Fruit fly (Drosophila melanogaster) whole organism, wandering third instar larva: Measurements from ENCODE around the gene Irbp.

Experiments used
- CG32264 ChIP-seq: fragments of 200-800 bp; sonication (Bioruptor generic); optimal IDR thresholded peaks from 2 replicates; lab custom pipeline; 2016; ENCODE audit warnings: missing biosample characterization, missing genetic modification characterization
- CG9705 ChIP-seq: fragments of 200-800 bp; sonication (Bioruptor generic); optimal IDR thresholded peaks from 2 replicates; lab custom pipeline; 2018; ENCODE audit warnings: missing biosample characterization, mild to moderate bottlenecking, missing genetic modification characterization
- HLH106 ChIP-seq: fragments of 200-800 bp; optimal IDR thresholded peaks from 3 replicates; lab custom pipeline; 2019; ENCODE audit warnings: missing biosample characterization, mild to moderate bottlenecking, missing genetic modification characterization, moderate library complexity
- Hnf4 ChIP-seq: fragments of 200-800 bp; sonication (Bioruptor generic); optimal IDR thresholded peaks from 2 replicates; lab custom pipeline; 2016; ENCODE audit warnings: missing biosample characterization, mild to moderate bottlenecking, missing genetic modification characterization
- Jra ChIP-seq: sonication (Bioruptor generic); optimal IDR thresholded peaks from 2 replicates; lab custom pipeline; 2016; ENCODE audit warnings: missing biosample characterization, missing genetic modification characterization
- OdsH ChIP-seq: fragments of 200-800 bp; sonication (Bioruptor generic); optimal IDR thresholded peaks from 2 replicates; lab custom pipeline; 2016; ENCODE audit warnings: missing biosample characterization, mild to moderate bottlenecking, missing genetic modification characterization
- Rel ChIP-seq, 2 experiments: fragments of 200-800 bp; sonication (Bioruptor generic) in 1 of 2; optimal IDR thresholded peaks; 2 replicates in 1 of 2; 3 replicates in 1 of 2; lab custom pipeline; 2016 to 2019; ENCODE audit warnings: mild to moderate bottlenecking in 2 of 2, missing biosample characterization in 2 of 2, missing genetic modification characterization in 2 of 2, moderate library complexity in 1 of 2
- Vsx2 ChIP-seq: fragments of 200-300, 225-300 bp; sonication (Bioruptor generic); optimal IDR thresholded peaks from 2 replicates; lab custom pipeline; 2018; ENCODE audit warnings: missing biosample characterization, missing genetic modification characterization; ENCODE audit not compliant: partially characterized antibody
- ey ChIP-seq: fragments of 200-800 bp; sonication (Bioruptor generic); optimal IDR thresholded peaks from 2 replicates; lab custom pipeline; 2016; ENCODE audit warnings: missing biosample characterization, missing genetic modification characterization
- foxo ChIP-seq, 2 experiments: fragments of 200-800 bp; sonication (Bioruptor generic); optimal IDR thresholded peaks; 2 replicates in 1 of 2; 3 replicates in 1 of 2; lab custom pipeline; 2016 to 2017; ENCODE audit warnings: missing biosample characterization in 2 of 2, missing genetic modification characterization in 2 of 2
- fru ChIP-seq: fragments of 200-800 bp; sonication (Bioruptor generic); optimal IDR thresholded peaks from 3 replicates; lab custom pipeline; 2016; ENCODE audit warnings: missing biosample characterization, mild to moderate bottlenecking, missing genetic modification characterization
- h ChIP-seq: fragments of 200-800 bp; sonication (Bioruptor generic); optimal IDR thresholded peaks from 3 replicates; lab custom pipeline; 2016; ENCODE audit warnings: missing biosample characterization, mild to moderate bottlenecking, missing genetic modification characterization
- jim ChIP-seq: fragments of 175-275, 200-325 bp; sonication (Bioruptor generic); optimal IDR thresholded peaks from 2 replicates; lab custom pipeline; 2016; ENCODE audit warnings: missing biosample characterization, mild to moderate bottlenecking, missing genetic modification characterization
- rgr ChIP-seq: fragments of 200-800 bp; sonication (Bioruptor generic); optimal IDR thresholded peaks from 3 replicates; lab custom pipeline; 2016; ENCODE audit warnings: missing biosample characterization, mild to moderate bottlenecking, missing genetic modification characterization

Gene Irbp

DNA sequence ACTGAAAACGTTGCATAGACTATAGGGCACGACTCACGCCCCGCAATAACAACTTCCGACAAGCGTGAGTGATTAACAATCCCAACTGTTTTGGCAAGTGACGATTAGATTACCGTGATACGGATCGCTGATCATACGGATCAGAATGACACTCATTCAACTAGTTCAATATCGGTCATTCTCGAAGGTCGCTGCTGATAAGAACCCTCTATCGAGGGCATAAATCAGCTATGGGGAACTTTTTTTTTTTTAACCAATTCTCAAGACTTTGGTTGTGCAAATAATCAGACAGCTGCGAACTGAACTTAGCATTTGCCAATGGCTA, 49.0 kb downstream of the Irbp start:
- no peak for TF ChIP-seq jim (GFP tag; lab: Kevin White, UChicago)
- TF ChIP-seq CG9705 (GFP tag; lab: Kevin White, UChicago): no peak
- no peak for TF ChIP-seq CG32264
- no peak for TF ChIP-seq Hnf4 (GFP tag; lab: Kevin White, UChicago)
- TF ChIP-seq Rel (GFP tag; optimal IDR thresholded peaks at IDR 0.05; lab: Kevin White, UChicago): no peak
- TF ChIP-seq Rel (tag; optimal IDR thresholded peaks at IDR 0.05; lab: Kevin White, UChicago): peak; percentile 43

DNA sequence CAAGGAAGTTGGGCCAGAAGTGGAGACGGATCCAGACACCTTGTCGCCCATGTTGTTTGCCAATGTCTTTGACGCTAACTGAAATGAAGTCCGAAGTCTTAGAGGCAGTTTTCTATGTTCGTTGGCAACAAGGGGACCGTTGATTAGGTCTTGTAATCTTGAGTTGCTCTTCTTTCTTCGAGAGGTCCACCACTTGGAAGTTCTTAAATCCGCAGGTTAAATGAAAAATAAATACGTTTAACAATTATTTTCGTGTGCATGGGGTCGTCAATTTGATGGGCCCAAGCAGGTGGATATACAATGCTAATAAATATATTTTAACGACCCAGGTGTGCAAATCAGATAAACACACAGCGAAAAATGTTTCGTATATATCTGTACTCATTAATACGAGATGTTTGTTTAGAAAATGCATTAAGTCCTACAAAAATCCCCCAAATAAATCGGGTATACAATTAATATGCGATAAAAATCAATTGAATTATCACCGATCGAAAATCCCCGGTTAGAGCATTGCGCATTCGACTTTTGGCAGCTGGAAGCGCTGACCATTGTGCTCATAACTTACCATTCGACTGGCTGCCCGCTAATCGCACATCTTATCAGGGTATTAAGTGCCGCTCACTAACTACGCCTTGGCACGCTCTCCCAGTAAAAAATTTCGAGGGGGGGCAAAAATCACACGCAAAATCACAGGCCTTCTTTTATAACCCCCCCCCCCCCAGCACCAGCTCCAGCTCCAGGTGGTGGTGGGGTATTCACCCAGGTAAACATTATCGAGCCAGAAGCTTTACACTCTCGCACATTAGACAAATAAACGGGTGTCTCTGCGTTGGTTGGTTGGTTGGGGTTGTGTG, 50.9 kb downstream of the Irbp start, which contains the start of gene PGRP-LB:
TSS of gene PGRP-LB (minus strand) at position 51 of the 857 bp plus-strand sequence.
- TF ChIP-seq Jra (GFP tag; lab: Kevin White, UChicago): no peak
- peak; percentile 38 for TF ChIP-seq rgr (GFP tag; lab: Kevin White, UChicago)
- TF ChIP-seq h (GFP tag; lab: Kevin White, UChicago): peak; percentile 91
- TF ChIP-seq OdsH (GFP tag; lab: Kevin White, UChicago): peak; percentile 25
- TF ChIP-seq ey: peak; percentile 30
- peak; percentile 17 for TF ChIP-seq fru (GFP tag; lab: Kevin White, UChicago)
- TF ChIP-seq Rel (GFP tag; optimal IDR thresholded peaks at IDR 0.05; lab: Kevin White, UChicago): no peak
- peak; percentile 99 for TF ChIP-seq Rel (tag; optimal IDR thresholded peaks at IDR 0.05; lab: Kevin White, UChicago)
- peak in 1 of 2 experiments; percentile 40 for TF ChIP-seq foxo (GFP tag; optimal IDR thresholded peaks at IDR 0.05; lab: Kevin White, UChicago)
- TF ChIP-seq Vsx2 (GFP tag; lab: Kevin White, UChicago): no peak
- peak; percentile 29 for TF ChIP-seq HLH106 (tag; lab: Kevin White, UChicago)
- TF ChIP-seq, all 38 proteins: peak for 8
